Worm (Caenorhabditis elegans) whole organism, young adult: ENCODE measurements around the gene F22B3.7.
"Not testable (repeated sequence)": the region's sequence is repeated elsewhere in the genome, so short reads cannot be mapped to it uniquely, and the experiment has no call there.

ENCODE experiments used
- B0336.3 ChIP-seq: fragments of 200-800 bp; sonication (Bioruptor generic); IDR thresholded peaks from 2 replicates; pipeline ENCODE4 v1.3.6; 2022; ENCODE audit warnings: missing genetic modification characterization, missing compliant biosample characterization
- D2030.7 ChIP-seq: fragments of 200-800 bp; sonication (Bioruptor generic); IDR thresholded peaks from 2 replicates; pipeline ENCODE4 v1.3.6; 2022; ENCODE audit warnings: missing genetic modification reagents, missing genetic modification characterization, missing compliant biosample characterization
- F33H1.4 ChIP-seq: fragments of 200-800 bp; sonication (Bioruptor generic); IDR thresholded peaks from 2 replicates; pipeline ENCODE4 v1.3.6; 2022; ENCODE audit warnings: missing genetic modification reagents, missing genetic modification characterization, missing compliant biosample characterization
- F39B2.1 ChIP-seq: fragments of 200-800 bp; sonication (Bioruptor generic); IDR thresholded peaks from 2 replicates; pipeline ENCODE4 v1.3.6; 2022; ENCODE audit warnings: missing genetic modification reagents, missing genetic modification characterization, missing compliant biosample characterization
- F49E8.2 ChIP-seq: sonication (generic microtip); optimal IDR thresholded peaks from 3 replicates; lab custom pipeline; 2017; ENCODE audit warnings: missing genetic modification characterization, mild to moderate bottlenecking, missing compliant biosample characterization, antibody characterized with exemption, moderate library complexity; ENCODE audit not compliant: insufficient read depth
- Y53G8AR.9 ChIP-seq: fragments of 200-800 bp; sonication (Bioruptor generic); conservative IDR thresholded peaks from 2 replicates; pipeline ENCODE4 v1.3.6; 2022; ENCODE audit warnings: missing genetic modification reagents, missing genetic modification characterization, missing compliant biosample characterization
- Y56A3A.18 ChIP-seq: fragments of 200-800 bp; sonication (Bioruptor generic); IDR thresholded peaks from 2 replicates; pipeline ENCODE4 v1.3.6; 2022; ENCODE audit warnings: missing genetic modification reagents, missing genetic modification characterization, missing compliant biosample characterization
- Y79H2A.3 ChIP-seq: fragments of 200-800 bp; sonication (Bioruptor generic); conservative IDR thresholded peaks from 2 replicates; pipeline ENCODE4 v1.3.6; 2022; ENCODE audit warnings: missing genetic modification reagents, missing genetic modification characterization, missing compliant biosample characterization
- Y95B8A.8 ChIP-seq: fragments of 200-800 bp; sonication (Bioruptor generic); IDR thresholded peaks from 2 replicates; pipeline ENCODE4 v1.3.6; 2022; ENCODE audit warnings: missing genetic modification reagents, missing genetic modification characterization, missing compliant biosample characterization
- ama-1 ChIP-seq, 3 experiments: fragments of 150-350 bp in 1 of 3; sonication (generic microtip) in 2 of 3; optimal IDR thresholded peaks; 2 replicates each; lab custom pipeline; 2014 to 2018; ENCODE audit warnings: missing biosample characterization in 2 of 3, missing genetic modification characterization in 2 of 3, missing genetic modification reagents in 2 of 3
- attf-6 ChIP-seq: fragments of 200-800 bp; sonication (Bioruptor generic); IDR thresholded peaks from 2 replicates; pipeline ENCODE4 v1.3.6; 2022; ENCODE audit warnings: missing genetic modification reagents, missing genetic modification characterization, missing compliant biosample characterization
- cebp-1 ChIP-seq, 2 experiments: fragments of 200-800 bp in 1 of 2; sonication (Bioruptor generic) in 1 of 2; sonication (generic microtip) in 1 of 2; IDR thresholded peaks in 1 of 2; optimal IDR thresholded peaks in 1 of 2; 2 replicates each; pipeline versions ENCODE4 v1.3.6 to Lab custom; 2017 to 2022; ENCODE audit warnings: missing compliant biosample characterization in 2 of 2, missing genetic modification characterization in 2 of 2, mild to moderate bottlenecking in 1 of 2, missing genetic modification reagents in 1 of 2, moderate library complexity in 1 of 2
- cebp-2 ChIP-seq: fragments of 200-800 bp; sonication (Bioruptor generic); IDR thresholded peaks from 2 replicates; pipeline ENCODE4 v1.3.6; 2022; ENCODE audit warnings: missing genetic modification characterization, missing compliant biosample characterization
- ceh-100 ChIP-seq: fragments of 200-800 bp; sonication (Bioruptor generic); IDR thresholded peaks from 2 replicates; pipeline ENCODE4 v1.3.6; 2022; ENCODE audit warnings: missing genetic modification reagents, missing genetic modification characterization, missing compliant biosample characterization
- ceh-58 ChIP-seq: fragments of 200-800 bp; sonication (Bioruptor generic); IDR thresholded peaks from 2 replicates; pipeline ENCODE4 v1.3.6; 2022; ENCODE audit warnings: missing genetic modification characterization, missing compliant biosample characterization
- egl-44 ChIP-seq: fragments of 200-800 bp; sonication (Bioruptor generic); IDR thresholded peaks from 2 replicates; pipeline ENCODE4 v1.3.6; 2022; ENCODE audit warnings: missing genetic modification reagents, missing genetic modification characterization, missing compliant biosample characterization
- ekl-4 ChIP-seq: fragments of 200-800 bp; sonication (Bioruptor generic); IDR thresholded peaks from 2 replicates; pipeline ENCODE4 v1.3.6; 2022; ENCODE audit warnings: missing genetic modification reagents, missing genetic modification characterization, missing compliant biosample characterization
- hmg-1.2 ChIP-seq: fragments of 200-800 bp; sonication (Bioruptor generic); IDR thresholded peaks from 2 replicates; pipeline ENCODE4 v1.3.6; 2022; ENCODE audit warnings: missing genetic modification reagents, missing genetic modification characterization, missing compliant biosample characterization
- hmg-20 ChIP-seq: fragments of 200-800 bp; sonication (Bioruptor generic); IDR thresholded peaks from 2 replicates; pipeline ENCODE4 v1.3.6; 2022; ENCODE audit warnings: missing genetic modification reagents, missing genetic modification characterization, missing compliant biosample characterization
- hrde-1 ChIP-seq: sonication (generic microtip); optimal IDR thresholded peaks from 2 replicates; lab custom pipeline; 2016; ENCODE audit warnings: missing genetic modification characterization, mild to moderate bottlenecking, missing compliant biosample characterization, moderate library complexity, missing genotype, missing genetic modification reagents, borderline replicate concordance
- hsf-1 ChIP-seq: fragments of 200-800 bp; sonication (Bioruptor generic); IDR thresholded peaks from 2 replicates; pipeline ENCODE4 v1.3.6; 2022; ENCODE audit warnings: missing genetic modification reagents, missing genetic modification characterization, missing compliant biosample characterization
- lin-26 ChIP-seq: fragments of 200-800 bp; sonication (Bioruptor generic); IDR thresholded peaks from 2 replicates; pipeline ENCODE4 v1.3.6; 2022; ENCODE audit warnings: missing genetic modification reagents, missing genetic modification characterization, missing compliant biosample characterization
- lin-54 ChIP-seq: fragments of 200-800 bp; sonication (Bioruptor generic); optimal IDR thresholded peaks from 2 replicates; lab custom pipeline; 2018; ENCODE audit warnings: mild to moderate bottlenecking, missing genetic modification characterization, missing compliant biosample characterization
- madf-6 ChIP-seq: fragments of 200-800 bp; sonication (Bioruptor generic); IDR thresholded peaks from 2 replicates; pipeline ENCODE4 v1.3.6; 2022; ENCODE audit warnings: missing genetic modification reagents, missing genetic modification characterization, missing compliant biosample characterization
- madf-8 ChIP-seq: fragments of 200-800 bp; sonication (Bioruptor generic); conservative IDR thresholded peaks from 2 replicates; pipeline ENCODE4 v1.3.6; 2022; ENCODE audit warnings: missing genetic modification reagents, missing genetic modification characterization, missing compliant biosample characterization
- mcd-1 ChIP-seq: fragments of 200-800 bp; sonication (Bioruptor generic); IDR thresholded peaks from 2 replicates; pipeline ENCODE4 v1.3.6; 2022; ENCODE audit warnings: missing genetic modification reagents, missing genetic modification characterization, missing compliant biosample characterization
- nfya-2 ChIP-seq: fragments of 200-800 bp; sonication (Bioruptor generic); IDR thresholded peaks from 2 replicates; pipeline ENCODE4 v1.3.6; 2022; ENCODE audit warnings: missing genetic modification reagents, missing genetic modification characterization, missing compliant biosample characterization
- pbrm-1 ChIP-seq: fragments of 200-800 bp; sonication (Bioruptor generic); IDR thresholded peaks from 2 replicates; pipeline ENCODE4 v1.3.6; 2022; ENCODE audit warnings: missing genetic modification reagents, missing genetic modification characterization, missing compliant biosample characterization
- snpc-4 ChIP-seq, 5 experiments: fragments of 150-350 bp in 1 of 5; sonication (generic microtip) in 4 of 5; optimal IDR thresholded peaks; 2 replicates each; lab custom pipeline; 2014 to 2018; ENCODE audit warnings: missing genetic modification characterization in 5 of 5, missing biosample characterization in 3 of 5, antibody characterized with exemption in 2 of 5, mild to moderate bottlenecking in 2 of 5, missing compliant biosample characterization in 2 of 5, missing genotype in 2 of 5, moderate library complexity in 2 of 5, missing genetic modification reagents in 1 of 5

F22B3.7 gene

DNA sequence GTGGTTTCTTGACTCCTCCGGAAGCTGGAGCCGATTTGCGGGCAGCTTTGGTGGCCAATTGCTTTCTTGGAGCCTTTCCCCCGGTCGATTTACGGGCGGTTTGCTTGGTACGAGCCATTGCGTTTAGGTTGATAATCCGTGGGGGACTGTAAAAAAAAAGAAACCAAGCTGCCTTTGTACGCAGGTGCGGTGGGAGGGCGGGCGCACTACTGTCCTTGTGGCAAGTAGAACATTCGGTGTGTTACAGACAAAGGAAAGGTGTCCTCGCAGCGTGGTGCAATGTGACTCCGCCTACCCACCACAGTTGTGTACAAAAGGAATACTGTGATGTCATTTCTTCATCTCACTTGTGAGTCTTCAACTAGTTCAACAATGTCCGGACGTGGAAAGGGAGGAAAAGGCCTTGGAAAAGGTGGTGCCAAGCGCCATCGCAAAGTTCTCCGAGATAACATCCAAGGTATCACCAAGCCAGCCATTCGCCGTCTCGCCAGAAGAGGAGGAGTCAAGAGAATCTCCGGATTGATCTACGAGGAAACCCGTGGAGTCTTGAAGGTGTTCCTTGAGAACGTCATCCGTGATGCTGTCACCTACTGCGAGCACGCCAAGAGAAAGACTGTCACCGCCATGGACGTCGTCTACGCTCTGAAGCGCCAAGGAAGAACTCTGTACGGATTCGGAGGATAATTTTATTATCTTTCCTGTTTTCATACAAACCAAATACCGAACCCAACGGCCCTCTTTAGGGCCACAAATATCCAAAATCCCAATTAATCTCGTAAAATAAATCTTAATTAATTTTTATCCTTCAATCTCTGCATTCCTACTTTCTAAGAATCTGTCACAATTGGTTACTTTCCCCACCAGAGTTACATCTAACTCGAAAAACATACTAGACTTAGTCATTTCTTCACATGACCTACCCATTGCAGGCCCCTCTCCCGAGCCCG is 14.6 kb downstream of the F22B3.7 start, which contains the start of the genes his-63 and his-64 (continued):
- peak; percentile 61; the same call in 1 of the 2 replicates for TF ChIP-seq B0336.3 (GFP tag; lab: Robert Waterston, UW)
- TF ChIP-seq lin-26 (GFP tag; lab: Robert Waterston, UW), result peak; percentile 85
- not testable (repeated sequence) for TF ChIP-seq snpc-4 (GFP tag; optimal IDR thresholded peaks at IDR 0.05; lab: Kevin White, UChicago)
- peak in 1 of 4 experiments; percentile 25 for TF ChIP-seq snpc-4 (tag; optimal IDR thresholded peaks at IDR 0.05; lab: Kevin White, UChicago)
- TF ChIP-seq pbrm-1, result peak; percentile 62; the same call in 1 of the 2 replicates
- TF ChIP-seq nfya-2 (GFP tag; lab: Robert Waterston, UW), result peak; percentile 82; the same call in 1 of the 2 replicates
- 0 out of 2 replicates have a peak, but pooled peaks have one; percentile 34 for TF ChIP-seq mcd-1 (GFP tag; lab: Robert Waterston, UW)
- TF ChIP-seq Y56A3A.18 (GFP tag; lab: Robert Waterston, UW), result peak; percentile 15; the same call in 1 of the 2 replicates
- TF ChIP-seq ceh-100 (GFP tag; lab: Robert Waterston, UW), result 0 out of 2 replicates have a peak, but pooled peaks have one; percentile 26
- peak; percentile 37 for TF ChIP-seq D2030.7 (GFP tag; lab: Robert Waterston, UW)
- TF ChIP-seq F33H1.4 (GFP tag; lab: Robert Waterston, UW), result peak; percentile 54
- TF ChIP-seq hmg-20 (GFP tag; lab: Robert Waterston, UW), result 0 out of 2 replicates have a peak, but pooled peaks have one; percentile 9
- peak; percentile 84; the same call in 1 of the 2 replicates for TF ChIP-seq ceh-58 (GFP tag; lab: Robert Waterston, UW)
- 0 out of 2 replicates have a peak, but pooled peaks have one; percentile 28 for TF ChIP-seq cebp-2 (GFP tag; lab: Robert Waterston, UW)
- peak; percentile 14; the same call in 1 of the 2 replicates for TF ChIP-seq hmg-1.2 (GFP tag; lab: Robert Waterston, UW)
- TF ChIP-seq F49E8.2, result peak; percentile 37
- TF ChIP-seq madf-8 (GFP tag; lab: Robert Waterston, UW), result peak; percentile 43
- peak; percentile 12; the same call in 1 of the 2 replicates for TF ChIP-seq egl-44
- TF ChIP-seq, all 124 proteins: peak for 37; not testable (repeated sequence) for 87

DNA sequence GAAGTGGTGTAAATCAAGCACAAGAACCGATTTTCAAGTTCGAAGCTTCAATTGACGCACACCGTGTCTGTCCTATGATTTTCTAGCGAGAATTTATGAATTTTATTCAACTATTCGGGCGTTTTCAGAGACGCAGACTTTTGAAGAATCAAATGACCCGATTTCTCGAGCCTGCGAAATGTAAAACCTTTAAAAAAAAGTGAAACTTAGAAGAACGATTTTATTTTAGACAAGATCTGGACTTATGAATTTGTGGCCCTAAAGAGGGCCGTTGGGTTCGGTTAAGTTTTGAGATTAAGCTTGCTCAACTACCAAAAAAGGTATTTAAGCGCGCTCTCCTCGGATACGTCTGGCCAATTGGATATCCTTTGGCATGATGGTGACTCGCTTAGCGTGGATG is 15.5 kb downstream of the F22B3.7 start:
- TF ChIP-seq F33H1.4 (GFP tag; lab: Robert Waterston, UW), result peak; percentile 39
- peak; percentile 14; the same call in 1 of the 2 replicates for TF ChIP-seq madf-8 (GFP tag; lab: Robert Waterston, UW)
- TF ChIP-seq cebp-1 (GFP tag; IDR thresholded peaks at IDR 0.05; lab: Robert Waterston, UW); snpc-4 (GFP tag; optimal IDR thresholded peaks at IDR 0.05; lab: Kevin White, UChicago); ama-1 (optimal IDR thresholded peaks at IDR 0.05; lab: Kevin White, UChicago): not testable (repeated sequence)
- TF ChIP-seq cebp-1 (tag; optimal IDR thresholded peaks at IDR 0.05; lab: Kevin White, UChicago), result peak; percentile 5
- 0 out of 2 replicates have a peak, but pooled peaks have one; percentile 17 for TF ChIP-seq pbrm-1
- TF ChIP-seq madf-6, result peak; percentile 61
- TF ChIP-seq B0336.3 (GFP tag; lab: Robert Waterston, UW), result 0 out of 2 replicates have a peak, but pooled peaks have one; percentile 12
- peak; percentile 60 for TF ChIP-seq lin-26 (GFP tag; lab: Robert Waterston, UW)
- TF ChIP-seq attf-6 (GFP tag; lab: Robert Waterston, UW), result peak; percentile 64
- peak; percentile 12; the same call in 1 of the 2 replicates for TF ChIP-seq hsf-1
- TF ChIP-seq ceh-58 (GFP tag; lab: Robert Waterston, UW), result 0 out of 2 replicates have a peak, but pooled peaks have one; percentile 70
- TF ChIP-seq hrde-1 (tag; lab: Kevin White, UChicago), result peak; percentile 34
- 0 out of 2 replicates have a peak, but pooled peaks have one; percentile 18 for TF ChIP-seq Y79H2A.3 (GFP tag; lab: Robert Waterston, UW)
- TF ChIP-seq snpc-4 (tag; optimal IDR thresholded peaks at IDR 0.05; lab: Kevin White, UChicago), result peak in 1 of 4 experiments; percentile 6
- peak; percentile 64; the same call in 1 of the 2 replicates for TF ChIP-seq Y95B8A.8 (GFP tag; lab: Robert Waterston, UW)
- 0 out of 2 replicates have a peak, but pooled peaks have one; percentile 53 for TF ChIP-seq Y53G8AR.9 (GFP tag; lab: Robert Waterston, UW)
- TF ChIP-seq ama-1 (GFP tag; optimal IDR thresholded peaks at IDR 0.05; lab: Kevin White, UChicago), result peak in 1 of 2 experiments; percentile 36
- TF ChIP-seq D2030.7 (GFP tag; lab: Robert Waterston, UW), result peak; percentile 26
- TF ChIP-seq ekl-4 (GFP tag; lab: Robert Waterston, UW), result peak; percentile 68
- TF ChIP-seq lin-54 (GFP tag; lab: Kevin White, UChicago), result peak; percentile 22
- TF ChIP-seq F39B2.1 (GFP tag; lab: Robert Waterston, UW), result peak; percentile 39; the same call in 1 of the 2 replicates
